Worm (Caenorhabditis elegans): ENCODE measurements around the gene K10G4.3.

DNA sequence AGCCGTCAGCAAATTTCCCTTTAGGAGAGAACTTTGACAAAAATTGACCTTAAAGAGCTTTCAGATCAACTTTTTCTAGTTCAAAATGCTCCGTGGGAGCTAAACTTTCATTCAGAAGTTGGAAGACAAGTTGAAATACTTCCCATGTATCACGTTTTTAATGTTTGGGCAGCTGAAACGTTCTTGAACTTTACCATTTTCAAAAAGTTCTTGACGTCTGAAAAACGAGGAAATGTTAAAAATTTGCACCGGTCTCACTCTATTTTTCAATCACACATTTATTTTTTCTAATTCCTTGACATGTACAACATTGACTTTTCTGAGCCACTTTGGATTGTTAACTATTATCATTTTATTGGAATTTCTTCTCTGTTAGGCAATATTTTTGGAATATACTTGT, 38.0 kb upstream of the K10G4.3 start, which contains the start of gene sri-70:
- TF ChIP-seq nhr-12 (tag; optimal IDR thresholded peaks at IDR 0.05) (no peak), snpc-4 (tag; optimal IDR thresholded peaks at IDR 0.05) (no peak), nhr-237 (tag; optimal IDR thresholded peaks at IDR 0.05) (no peak), ZK546.5 (tag; optimal IDR thresholded peaks at IDR 0.05) (no peak), mdl-1 (tag; optimal IDR thresholded peaks at IDR 0.05) (no peak), unc-39 (tag; optimal IDR thresholded peaks at IDR 0.05) (no peak), elt-2 (tag; optimal IDR thresholded peaks at IDR 0.05) (no peak), tbx-2 (tag; optimal IDR thresholded peaks at IDR 0.05) (no peak), unc-62 (GFP tag; optimal IDR thresholded peaks at IDR 0.05) (no peak), ama-1 (optimal IDR thresholded peaks at IDR 0.05) (no peak)
